Fruit fly (Drosophila melanogaster) whole organism, embryonic: ENCODE measurements around the gene CG4020.

ENCODE experiments used
- ATbp ChIP-seq: fragments of 200-800 bp; sonication (Bioruptor generic); optimal IDR thresholded peaks from 2 replicates; lab custom pipeline; 2017; ENCODE audit warnings: missing biosample characterization, mild to moderate bottlenecking, missing genetic modification characterization, missing genetic modification reagents
- Bteb2 ChIP-seq: fragments of 200-800 bp; sonication (Bioruptor generic); optimal IDR thresholded peaks from 2 replicates; lab custom pipeline; 2016; ENCODE audit warnings: missing biosample characterization, missing genetic modification characterization
- CG10274 ChIP-seq: fragments of 200-800 bp; sonication (Bioruptor generic); optimal IDR thresholded peaks from 3 replicates; lab custom pipeline; 2017; ENCODE audit warnings: missing biosample characterization, mild to moderate bottlenecking, missing genetic modification characterization
- CG10431 ChIP-seq: fragments of 200-800 bp; sonication (Bioruptor generic); optimal IDR thresholded peaks from 3 replicates; lab custom pipeline; 2018; ENCODE audit warnings: missing biosample characterization, mild to moderate bottlenecking, missing genetic modification characterization
- CG11456 ChIP-seq: fragments of 200-800 bp; sonication (Bioruptor generic); IDR thresholded peaks from 3 replicates; pipeline ENCODE4 v1.3.6; 2022; ENCODE audit warnings: missing biosample characterization, missing genetic modification characterization
- CG13624 ChIP-seq: fragments of 200-800 bp; sonication (Bioruptor generic); optimal IDR thresholded peaks from 2 replicates; lab custom pipeline; 2016; ENCODE audit warnings: missing biosample characterization, missing genetic modification characterization
- CG15073 ChIP-seq: fragments of 200-800 bp; sonication (Bioruptor generic); optimal IDR thresholded peaks from 2 replicates; lab custom pipeline; 2016; ENCODE audit warnings: missing biosample characterization, missing genetic modification characterization
- CG1529 ChIP-seq: fragments of 200-800 bp; sonication (Bioruptor generic); optimal IDR thresholded peaks from 3 replicates; lab custom pipeline; 2018; ENCODE audit warnings: missing biosample characterization, missing genetic modification characterization
- CG1602 ChIP-seq: fragments of 200-800 bp; sonication (Bioruptor generic); optimal IDR thresholded peaks from 3 replicates; lab custom pipeline; 2016; ENCODE audit warnings: missing biosample characterization, missing genetic modification characterization
- CG17186 ChIP-seq: fragments of 200-800 bp; sonication (Bioruptor generic); optimal IDR thresholded peaks from 3 replicates; lab custom pipeline; 2017; ENCODE audit warnings: missing biosample characterization, missing genetic modification reagents, missing genetic modification characterization
- CG17328 ChIP-seq: fragments of 200-800 bp; sonication (Bioruptor generic); IDR thresholded peaks from 2 replicates; pipeline ENCODE4 v1.3.6; 2022; ENCODE audit warnings: missing biosample characterization, missing genetic modification characterization
- CG17361 ChIP-seq: fragments of 200-800 bp; sonication (Bioruptor generic); IDR thresholded peaks from 3 replicates; pipeline ENCODE4 v1.3.6; 2022; ENCODE audit warnings: missing biosample characterization, missing genetic modification characterization
- CG17568 ChIP-seq: fragments of 200-800 bp; sonication (Bioruptor generic); optimal IDR thresholded peaks from 2 replicates; lab custom pipeline; 2018; ENCODE audit warnings: missing biosample characterization, mild to moderate bottlenecking, missing genetic modification characterization, moderate library complexity
- CG3163 ChIP-seq: fragments of 200-800 bp; sonication (Bioruptor generic); optimal IDR thresholded peaks from 3 replicates; lab custom pipeline; 2016; ENCODE audit warnings: missing biosample characterization, missing genetic modification characterization
- CG32532 ChIP-seq: fragments of 200-800 bp; sonication (Bioruptor generic); IDR thresholded peaks from 2 replicates; pipeline ENCODE4 v1.3.6; 2022; ENCODE audit warnings: missing biosample characterization, missing genetic modification characterization
- CG4360 ChIP-seq: fragments of 200-800 bp; sonication (Bioruptor generic); IDR thresholded peaks from 2 replicates; pipeline ENCODE4 v1.3.6; 2022; ENCODE audit warnings: missing biosample characterization, missing genetic modification characterization
- CG43689 ChIP-seq: fragments of 200-800 bp; sonication (Bioruptor generic); IDR thresholded peaks from 2 replicates; pipeline ENCODE4 v1.3.6; 2022; ENCODE audit warnings: missing biosample characterization, missing genetic modification characterization
- CG7271 ChIP-seq: fragments of 200-800 bp; sonication (Bioruptor generic); optimal IDR thresholded peaks from 2 replicates; lab custom pipeline; 2018; ENCODE audit warnings: missing biosample characterization, mild to moderate bottlenecking, missing genetic modification characterization, moderate library complexity
- CG7372 ChIP-seq: fragments of 200-800 bp; sonication (Bioruptor generic); IDR thresholded peaks from 2 replicates; pipeline ENCODE4 v1.3.6; 2022; ENCODE audit warnings: missing biosample characterization, missing genetic modification characterization
- CG7556 ChIP-seq: fragments of 200-800 bp; sonication (Bioruptor generic); optimal IDR thresholded peaks from 2 replicates; lab custom pipeline; 2017; ENCODE audit warnings: missing biosample characterization, mild to moderate bottlenecking, missing genetic modification characterization
- CG8765 ChIP-seq: fragments of 200-800 bp; sonication (Bioruptor generic); IDR thresholded peaks from 2 replicates; pipeline ENCODE4 v1.3.6; 2022; ENCODE audit warnings: missing biosample characterization, missing genetic modification characterization
- CG9609 ChIP-seq: fragments of 200-800 bp; sonication (Bioruptor generic); optimal IDR thresholded peaks from 3 replicates; lab custom pipeline; 2016; ENCODE audit warnings: missing biosample characterization, missing genetic modification characterization
- CkIIα-i1 ChIP-seq: fragments of 200-800 bp; sonication (Bioruptor generic); IDR thresholded peaks from 2 replicates; pipeline ENCODE4 v1.3.6; 2022; ENCODE audit warnings: missing biosample characterization, missing genetic modification characterization
- D19B ChIP-seq: fragments of 200-800 bp; sonication (Bioruptor generic); optimal IDR thresholded peaks from 2 replicates; lab custom pipeline; 2017; ENCODE audit warnings: missing biosample characterization, mild to moderate bottlenecking, missing genetic modification characterization
- HHEX ChIP-seq: fragments of 200-800 bp; sonication (Bioruptor generic); optimal IDR thresholded peaks from 3 replicates; lab custom pipeline; 2017; ENCODE audit warnings: missing biosample characterization, mild to moderate bottlenecking, missing genetic modification characterization, missing genetic modification reagents
- Lpt ChIP-seq: fragments of >200 bp; optimal IDR thresholded peaks from 2 replicates; lab custom pipeline; 2018; ENCODE audit warnings: missing biosample characterization, missing genetic modification characterization
- Myb ChIP-seq: fragments of 200-800 bp; sonication (Bioruptor generic); optimal IDR thresholded peaks from 2 replicates; lab custom pipeline; 2016; ENCODE audit warnings: missing biosample characterization, missing genetic modification characterization
- NC2β ChIP-seq: fragments of 200-800 bp; sonication (Bioruptor generic); optimal IDR thresholded peaks from 2 replicates; lab custom pipeline; 2016; ENCODE audit warnings: missing biosample characterization, missing genetic modification characterization
- Optix ChIP-seq: fragments of 200-800 bp; sonication (Bioruptor generic); IDR thresholded peaks from 3 replicates; pipeline ENCODE4 v1.3.6; 2022; ENCODE audit warnings: missing biosample characterization, missing genetic modification characterization
- Xbp1 ChIP-seq: fragments of 200-800 bp; sonication (Bioruptor generic); optimal IDR thresholded peaks from 3 replicates; lab custom pipeline; 2016; ENCODE audit warnings: missing biosample characterization, mild to moderate bottlenecking, missing genetic modification characterization
- bigmax ChIP-seq: fragments of 200-800 bp; sonication (Bioruptor generic); optimal IDR thresholded peaks from 2 replicates; lab custom pipeline; 2018; ENCODE audit warnings: missing biosample characterization, mild to moderate bottlenecking, missing genetic modification characterization
- bsh ChIP-seq, 2 experiments: fragments of 200-800 bp; sonication (Bioruptor generic); optimal IDR thresholded peaks; 2 replicates each; lab custom pipeline; 2017 to 2018; ENCODE audit warnings: mild to moderate bottlenecking in 2 of 2, missing biosample characterization in 2 of 2, missing genetic modification characterization in 2 of 2, moderate library complexity in 1 of 2
- cg ChIP-seq: fragments of 200-800 bp; sonication (Bioruptor generic); optimal IDR thresholded peaks from 3 replicates; lab custom pipeline; 2019; ENCODE audit warnings: missing biosample characterization, mild to moderate bottlenecking, missing genetic modification characterization, moderate library complexity
- chm ChIP-seq: fragments of 200-800 bp; sonication (Bioruptor generic); IDR thresholded peaks from 2 replicates; pipeline ENCODE4 v1.3.6; 2022; ENCODE audit warnings: missing biosample characterization, missing genetic modification characterization
- ci ChIP-seq: fragments of 200-800 bp; sonication (Bioruptor generic); IDR thresholded peaks from 3 replicates; pipeline ENCODE4 v1.3.6; 2022; ENCODE audit warnings: missing biosample characterization, missing genetic modification characterization
- croc ChIP-seq: fragments of 200-800 bp; sonication (Bioruptor generic); conservative IDR thresholded peaks from 3 replicates; pipeline ENCODE4 v1.3.6; 2022; ENCODE audit warnings: missing biosample characterization, missing genetic modification characterization
- crol ChIP-seq: fragments of 200-800 bp; sonication (Bioruptor generic); IDR thresholded peaks from 2 replicates; pipeline ENCODE4 v1.3.6; 2022; ENCODE audit warnings: missing biosample characterization, missing genetic modification characterization
- disco-r ChIP-seq: fragments of 200-800 bp; sonication (Bioruptor generic); optimal IDR thresholded peaks from 2 replicates; lab custom pipeline; 2016; ENCODE audit warnings: missing biosample characterization, missing genetic modification characterization
- ewg ChIP-seq: fragments of 200-800 bp; sonication (Bioruptor generic); optimal IDR thresholded peaks from 3 replicates; lab custom pipeline; 2017; ENCODE audit warnings: mild to moderate bottlenecking, missing biosample characterization, missing genetic modification reagents, missing genetic modification characterization
- exex ChIP-seq: fragments of 200-800 bp; sonication (Bioruptor generic); optimal IDR thresholded peaks from 4 replicates; lab custom pipeline; 2018; ENCODE audit warnings: missing biosample characterization, mild to moderate bottlenecking, missing genetic modification characterization, moderate library complexity
- grau ChIP-seq: fragments of 200-800 bp; optimal IDR thresholded peaks from 3 replicates; lab custom pipeline; 2019; ENCODE audit warnings: missing biosample characterization, mild to moderate bottlenecking, missing genetic modification characterization, moderate library complexity
- grn ChIP-seq: fragments of 200-800 bp; sonication (Bioruptor generic); optimal IDR thresholded peaks from 3 replicates; lab custom pipeline; 2017; ENCODE audit warnings: missing biosample characterization, missing genetic modification characterization
- h ChIP-seq: fragments of >200 bp; optimal IDR thresholded peaks from 2 replicates; lab custom pipeline; 2017
- kah ChIP-seq: fragments of 200-800 bp; sonication (Bioruptor generic); optimal IDR thresholded peaks from 2 replicates; lab custom pipeline; 2018; ENCODE audit warnings: missing biosample characterization, mild to moderate bottlenecking, missing genetic modification characterization
- kay ChIP-seq: fragments of 200-800 bp; sonication (Bioruptor generic); optimal IDR thresholded peaks from 2 replicates; lab custom pipeline; 2016; ENCODE audit warnings: missing biosample characterization, missing genetic modification characterization
- oc ChIP-seq: fragments of 200-800 bp; sonication (Bioruptor generic); optimal IDR thresholded peaks from 2 replicates; lab custom pipeline; 2018; ENCODE audit warnings: missing biosample characterization, mild to moderate bottlenecking, missing genetic modification characterization, moderate library complexity
- otp ChIP-seq: fragments of 200-800 bp; sonication (Bioruptor generic); IDR thresholded peaks from 3 replicates; pipeline ENCODE4, ENCODE4 v1.3.6; 2022; ENCODE audit warnings: missing biosample characterization, missing genetic modification characterization
- pzg ChIP-seq: fragments of 200-800 bp; sonication (Bioruptor generic); optimal IDR thresholded peaks from 3 replicates; lab custom pipeline; 2018; ENCODE audit warnings: missing biosample characterization, mild to moderate bottlenecking, missing genetic modification characterization, moderate library complexity
- ssp ChIP-seq: fragments of 200-800 bp; sonication (Bioruptor generic); IDR thresholded peaks from 2 replicates; pipeline ENCODE4 v1.3.6; 2022; ENCODE audit warnings: missing biosample characterization, missing genetic modification characterization
- tll ChIP-seq, 2 experiments: fragments of 200-800 bp in 1 of 2; fragments of >200 bp in 1 of 2; sonication (Bioruptor generic) in 1 of 2; optimal IDR thresholded peaks; 2 replicates each; lab custom pipeline; 2017 to 2019; ENCODE audit warnings: missing biosample characterization in 2 of 2, missing genetic modification characterization in 2 of 2, mild to moderate bottlenecking in 1 of 2, moderate library complexity in 1 of 2
- tna ChIP-seq: fragments of 200-800 bp; sonication (Bioruptor generic); IDR thresholded peaks from 2 replicates; pipeline ENCODE4 v1.3.6; 2022; ENCODE audit warnings: missing biosample characterization, missing genetic modification characterization; ENCODE audit not compliant: partially characterized antibody

The CG4020 gene

dm6 chrX:5891666-5892444 lies 13.7 kb upstream of the CG4020 start (continued):
- TF ChIP-seq CG17361 (GFP tag; lab: Robert Waterston, UW): no peak
- no peak for TF ChIP-seq ci (GFP tag; lab: Robert Waterston, UW)
- no peak for TF ChIP-seq chm (GFP tag; lab: Robert Waterston, UW)
- TF ChIP-seq cg: no peak
- no peak for TF ChIP-seq CG7271
- TF ChIP-seq tna (GFP tag; lab: Robert Waterston, UW): no peak
- TF ChIP-seq CkIIα-i1 (GFP tag; lab: Robert Waterston, UW): no peak
- no peak for TF ChIP-seq bigmax (GFP tag; lab: Kevin White, UChicago)
- TF ChIP-seq CG4360 (GFP tag; lab: Robert Waterston, UW): no peak
- peak; percentile 33 to 58 for TF ChIP-seq bsh (GFP tag; optimal IDR thresholded peaks at IDR 0.05; lab: Kevin White, UChicago)
- peak; percentile 10 for TF ChIP-seq exex (tag; lab: Kevin White, UChicago)
- TF ChIP-seq disco-r (GFP tag; lab: Kevin White, UChicago): peak; percentile 34
- TF ChIP-seq grau (tag; lab: Kevin White, UChicago): peak; percentile 14
- TF ChIP-seq CG10431: no peak
- TF ChIP-seq CG13624: peak; percentile 65
- peak; percentile 61; the same call in 1 of the 3 replicates for TF ChIP-seq CG11456 (GFP tag; lab: Robert Waterston, UW)
- no peak for TF ChIP-seq oc (tag; lab: Kevin White, UChicago)
- TF ChIP-seq CG1529: no peak
- no peak for TF ChIP-seq ATbp (GFP tag; lab: Kevin White, UChicago)
- TF ChIP-seq D19B: no peak
- TF ChIP-seq CG43689 (GFP tag; lab: Robert Waterston, UW): no peak
- no peak for TF ChIP-seq ssp (GFP tag; lab: Robert Waterston, UW)
- no peak for TF ChIP-seq crol (GFP tag; lab: Robert Waterston, UW)
- peak; percentile 20 for TF ChIP-seq Xbp1 (GFP tag; lab: Kevin White, UChicago)
- peak; percentile 39; the same call in 1 of the 2 replicates for TF ChIP-seq CG17328 (GFP tag; lab: Robert Waterston, UW)
- TF ChIP-seq kay (GFP tag; lab: Kevin White, UChicago): no peak
- TF ChIP-seq ewg (GFP tag; lab: Kevin White, UChicago): no peak
- TF ChIP-seq Myb: peak; percentile 38
- no peak for TF ChIP-seq CG10274 (GFP tag; lab: Kevin White, UChicago)
- no peak for TF ChIP-seq Optix (GFP tag; lab: Robert Waterston, UW)
- no peak for TF ChIP-seq CG1602 (GFP tag; lab: Kevin White, UChicago)
- TF ChIP-seq CG9609 (GFP tag; lab: Kevin White, UChicago): no peak
- TF ChIP-seq CG3163 (GFP tag; lab: Kevin White, UChicago): no peak
- TF ChIP-seq Bteb2 (GFP tag; lab: Kevin White, UChicago): peak; percentile 20
- TF ChIP-seq pzg (GFP tag; lab: Kevin White, UChicago): no peak
- no peak for TF ChIP-seq Lpt (GFP tag; lab: Kevin White, UChicago)
- TF ChIP-seq HHEX (GFP tag; lab: Kevin White, UChicago): no peak
- TF ChIP-seq CG15073 (GFP tag; lab: Kevin White, UChicago): no peak
- no peak for TF ChIP-seq CG8765 (GFP tag; lab: Robert Waterston, UW)
- no peak for TF ChIP-seq h (lab: Kevin White, UChicago)
- TF ChIP-seq kah (GFP tag; lab: Kevin White, UChicago): no peak
- peak; percentile 1 for TF ChIP-seq grn (GFP tag; lab: Kevin White, UChicago)
- TF ChIP-seq CG7372 (GFP tag; lab: Robert Waterston, UW): no peak
- no peak for TF ChIP-seq tll (GFP tag; optimal IDR thresholded peaks at IDR 0.05; lab: Kevin White, UChicago)
- TF ChIP-seq NC2β (GFP tag; lab: Kevin White, UChicago): no peak
- TF ChIP-seq CG17186 (GFP tag; lab: Kevin White, UChicago): no peak
- no peak for TF ChIP-seq CG17568 (GFP tag; lab: Kevin White, UChicago)
- TF ChIP-seq CG7556 (GFP tag; lab: Kevin White, UChicago): peak; percentile 44
- no peak for TF ChIP-seq otp (GFP tag; lab: Robert Waterston, UW)
- no peak for TF ChIP-seq croc
- TF ChIP-seq CG32532: peak; percentile 76
